Worm (Caenorhabditis elegans): ENCODE data around the gene gcc-1.
A peak's percentile ranks its signal among the peaks of the same experiment; 100 is the strongest.

The gcc-1 gene

DNA sequence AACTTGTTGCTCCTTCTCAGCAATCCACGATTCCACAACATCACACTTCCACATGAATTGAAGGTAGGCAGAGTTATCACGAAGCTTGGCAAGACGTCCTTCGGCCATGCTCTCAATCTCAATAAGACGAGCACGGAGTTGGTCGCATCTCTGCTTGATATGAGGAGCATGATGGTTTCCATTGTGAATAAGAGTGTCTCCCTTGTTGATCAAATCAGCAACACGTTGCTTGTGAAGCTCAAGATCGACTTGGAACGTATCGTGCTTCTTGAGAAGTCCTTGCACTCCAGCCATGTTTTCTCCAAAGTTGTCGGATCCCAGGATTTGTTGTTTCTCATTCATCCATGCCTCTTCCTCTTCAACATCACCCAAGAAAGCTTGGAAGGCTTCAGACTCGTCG, 40.1 kb upstream of the gcc-1 start:
- TF ChIP-seq ama-1 (optimal IDR thresholded peaks at IDR 0.05) (no peak), nhr-76 (tag; optimal IDR thresholded peaks at IDR 0.05) (no peak), lin-39 (tag; optimal IDR thresholded peaks at IDR 0.05) (no peak), eor-1 (tag; optimal IDR thresholded peaks at IDR 0.05) (no peak), egl-27 (tag; optimal IDR thresholded peaks at IDR 0.05) (no peak), ceh-9 (tag; optimal IDR thresholded peaks at IDR 0.05) (no peak), fkh-2 (tag; optimal IDR thresholded peaks at IDR 0.05) (no peak), nhr-67 (tag; optimal IDR thresholded peaks at IDR 0.05) (no peak), nhr-11 (tag; optimal IDR thresholded peaks at IDR 0.05) (no peak), skn-1 (tag; optimal IDR thresholded peaks at IDR 0.05) (no peak), hmg-11 (tag; optimal IDR thresholded peaks at IDR 0.05) (no peak), lin-15B (tag; optimal IDR thresholded peaks at IDR 0.05) (no peak), aly-2 (tag; optimal IDR thresholded peaks at IDR 0.05) (no peak), ceh-82 (tag; optimal IDR thresholded peaks at IDR 0.05) (no peak)

DNA sequence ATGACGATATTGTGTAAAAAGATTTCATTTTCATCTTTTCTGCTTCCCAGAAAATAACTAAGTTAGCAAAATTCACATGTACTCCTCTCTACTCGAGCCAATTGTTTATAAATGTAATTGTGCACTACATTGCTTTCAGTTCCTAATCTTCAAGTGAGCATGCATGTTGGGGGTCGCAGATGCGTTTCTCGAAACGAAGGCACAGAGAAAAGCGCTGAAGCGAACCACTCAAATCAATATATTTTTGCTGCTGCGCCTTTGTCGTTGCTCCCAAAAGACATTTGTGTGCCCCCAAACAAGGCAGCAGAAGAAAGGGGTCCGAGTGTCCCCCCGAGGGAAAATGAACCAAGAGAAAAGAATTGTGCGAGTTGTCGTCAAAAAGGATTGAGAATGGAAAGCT, 33.5 kb upstream of the gcc-1 start:
- TF ChIP-seq ceh-16 (tag; optimal IDR thresholded peaks at IDR 0.05) (no peak), nhr-12 (tag; optimal IDR thresholded peaks at IDR 0.05) (no peak), egl-27 (tag; optimal IDR thresholded peaks at IDR 0.05) (no peak), aly-2 (tag; optimal IDR thresholded peaks at IDR 0.05) (no peak), snpc-4 (tag; optimal IDR thresholded peaks at IDR 0.05) (no peak), lin-39 (tag; optimal IDR thresholded peaks at IDR 0.05) (peak; percentile 89), nhr-11 (tag; optimal IDR thresholded peaks at IDR 0.05) (no peak), hmg-11 (tag; optimal IDR thresholded peaks at IDR 0.05) (peak; percentile 54), fos-1 (tag; optimal IDR thresholded peaks at IDR 0.05) (no peak), ama-1 (optimal IDR thresholded peaks at IDR 0.05) (no peak), elt-2 (tag; optimal IDR thresholded peaks at IDR 0.05) (no peak), R02D3.7 (tag; optimal IDR thresholded peaks at IDR 0.05) (no peak), lsy-12 (tag; optimal IDR thresholded peaks at IDR 0.05) (no peak), mml-1 (tag; optimal IDR thresholded peaks at IDR 0.05) (no peak), fkh-10 (GFP tag; optimal IDR thresholded peaks at IDR 0.05) (peak; percentile 12), ceh-9 (tag; optimal IDR thresholded peaks at IDR 0.05) (no peak), nfya-1 (tag; optimal IDR thresholded peaks at IDR 0.05; ENCODE audit: insufficient read depth) (peak; percentile 49), ceh-82 (tag; optimal IDR thresholded peaks at IDR 0.05) (no peak)

DNA sequence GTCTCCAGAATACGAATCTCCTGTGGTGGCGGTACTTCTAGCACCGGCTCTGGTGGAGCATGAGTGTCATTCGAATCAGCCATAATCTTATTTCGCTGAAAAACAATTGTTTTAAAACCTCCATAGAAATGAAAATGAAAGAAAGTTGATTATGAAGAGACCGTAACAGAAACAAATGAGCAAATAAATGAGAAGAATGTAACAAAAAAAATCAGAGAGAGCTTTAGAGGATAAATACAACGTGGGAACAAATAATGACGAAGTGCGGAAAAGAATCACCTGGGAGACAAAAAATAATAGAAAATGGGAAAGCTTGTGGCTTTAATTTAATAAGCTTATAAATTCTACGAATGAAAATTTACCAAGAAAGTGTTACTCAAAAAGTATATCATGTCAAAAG, 32.8 kb upstream of the gcc-1 start, which contains the start of gene spc-1:
Gene spc-1, minus strand, starts transcription at position 101 of the 400 bp plus-strand sequence.
- TF ChIP-seq pqm-1 (tag; optimal IDR thresholded peaks at IDR 0.05) (peak; percentile 47), elt-1 (tag; optimal IDR thresholded peaks at IDR 0.05) (no peak)

DNA sequence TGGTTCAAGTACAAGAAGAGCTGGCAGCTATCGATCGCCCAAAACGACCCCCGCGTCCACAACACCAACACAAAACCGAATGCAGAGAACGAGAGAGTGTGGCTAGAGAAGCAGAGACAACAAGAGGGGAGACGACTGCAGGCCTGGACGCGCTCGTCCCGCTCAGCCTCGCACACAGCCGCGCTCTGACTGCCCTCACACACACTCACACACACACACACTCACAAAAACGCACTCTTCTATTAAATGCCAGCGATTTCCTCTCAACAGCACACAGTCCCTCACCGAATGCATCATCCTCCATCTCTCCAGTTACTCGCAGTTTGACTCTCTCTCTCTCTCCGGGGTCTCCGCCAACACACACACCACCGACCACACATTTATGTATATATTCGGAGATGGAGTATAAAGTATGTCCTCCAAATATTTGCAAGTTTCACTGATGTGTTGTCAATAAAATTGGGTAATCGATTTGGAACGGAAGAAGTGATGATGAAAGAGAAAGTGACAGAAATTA, 32.1 kb upstream of the gcc-1 start:
- TF ChIP-seq fkh-2 (tag; optimal IDR thresholded peaks at IDR 0.05): peak; percentile 28
- peak in 1 of 3 experiments; percentile 4 for TF ChIP-seq elt-3 (tag; optimal IDR thresholded peaks at IDR 0.05)
- peak; percentile 72 for TF ChIP-seq pqm-1 (tag; optimal IDR thresholded peaks at IDR 0.05)
- TF ChIP-seq mml-1 (tag; optimal IDR thresholded peaks at IDR 0.05): no peak
- TF ChIP-seq jun-1 (tag; optimal IDR thresholded peaks at IDR 0.05): peak; percentile 96
- TF ChIP-seq skn-1 (tag; optimal IDR thresholded peaks at IDR 0.05): peak; percentile 87
- TF ChIP-seq lsy-12 (tag; optimal IDR thresholded peaks at IDR 0.05): peak; percentile 92
- TF ChIP-seq snpc-4 (tag; optimal IDR thresholded peaks at IDR 0.05): peak; percentile 51
- no peak for TF ChIP-seq ceh-16 (tag; optimal IDR thresholded peaks at IDR 0.05)
- peak; percentile 76 for TF ChIP-seq nhr-43 (tag; optimal IDR thresholded peaks at IDR 0.05; ENCODE audit: poor library complexity, severe bottlenecking)
- peak; percentile 67 for TF ChIP-seq fkh-10 (GFP tag; optimal IDR thresholded peaks at IDR 0.05)
- TF ChIP-seq nfya-1 (tag; optimal IDR thresholded peaks at IDR 0.05; ENCODE audit: insufficient read depth): peak; percentile 92
- TF ChIP-seq sea-2 (GFP tag; optimal IDR thresholded peaks at IDR 0.05): no peak
- peak; percentile 78 for TF ChIP-seq egl-5 (tag; optimal IDR thresholded peaks at IDR 0.05)
- TF ChIP-seq elt-2 (tag; optimal IDR thresholded peaks at IDR 0.05): peak; percentile 92
- TF ChIP-seq lin-39 (tag; optimal IDR thresholded peaks at IDR 0.05): peak; percentile 99
- peak; percentile 86 for TF ChIP-seq tbx-2 (tag; optimal IDR thresholded peaks at IDR 0.05)
- TF ChIP-seq elt-1 (tag; optimal IDR thresholded peaks at IDR 0.05): peak; percentile 78
- TF ChIP-seq ZK546.5 (tag; optimal IDR thresholded peaks at IDR 0.05): no peak
- peak; percentile 98 for TF ChIP-seq pha-4 (tag; optimal IDR thresholded peaks at IDR 0.05)
- no peak for TF ChIP-seq unc-39 (tag; optimal IDR thresholded peaks at IDR 0.05)
- TF ChIP-seq daf-12 (tag; optimal IDR thresholded peaks at IDR 0.05): no peak
- no peak for TF ChIP-seq nhr-12 (tag; optimal IDR thresholded peaks at IDR 0.05)
- no peak for TF ChIP-seq nhr-77 (tag; optimal IDR thresholded peaks at IDR 0.05)
- peak; percentile 60 for TF ChIP-seq zag-1 (tag; optimal IDR thresholded peaks at IDR 0.05)
- peak; percentile 76 for TF ChIP-seq ztf-4 (tag; optimal IDR thresholded peaks at IDR 0.05)
- peak; percentile 54 for TF ChIP-seq mdl-1 (tag; optimal IDR thresholded peaks at IDR 0.05)
- TF ChIP-seq ceh-9 (tag; optimal IDR thresholded peaks at IDR 0.05): no peak
- TF ChIP-seq hmg-11 (tag; optimal IDR thresholded peaks at IDR 0.05): peak; percentile 97
- peak; percentile 87 for TF ChIP-seq nhr-11 (tag; optimal IDR thresholded peaks at IDR 0.05)
- peak; percentile 65 for TF ChIP-seq lin-15B (tag; optimal IDR thresholded peaks at IDR 0.05)
- TF ChIP-seq fos-1 (tag; optimal IDR thresholded peaks at IDR 0.05): peak; percentile 93
- no peak for TF ChIP-seq nhr-237 (tag; optimal IDR thresholded peaks at IDR 0.05)
- peak; percentile 95 for TF ChIP-seq nhr-25 (tag; optimal IDR thresholded peaks at IDR 0.05)
- peak; percentile 68 for TF ChIP-seq ceh-82 (tag; optimal IDR thresholded peaks at IDR 0.05)
- no peak for TF ChIP-seq nhr-76 (tag; optimal IDR thresholded peaks at IDR 0.05)
- no peak for TF ChIP-seq ztf-11 (tag; optimal IDR thresholded peaks at IDR 0.05)
- peak; percentile 86 for TF ChIP-seq egl-27 (tag; optimal IDR thresholded peaks at IDR 0.05)
- peak; percentile 79 for TF ChIP-seq nhr-23 (tag; optimal IDR thresholded peaks at IDR 0.05)

Measured in whole organism, L3 larva.